Worm (Caenorhabditis elegans) whole organism, mixed stage, embryonic: ENCODE measurements around the gene T09D3.8.

Experiments
- M03D4.4 ChIP-seq: sonication (generic microtip); optimal IDR thresholded peaks from 2 replicates; lab custom pipeline; 2017; ENCODE audit warnings: mild to moderate bottlenecking, missing genetic modification characterization, missing compliant biosample characterization
- blmp-1 ChIP-seq: fragments of 150-350 bp; optimal IDR thresholded peaks from 2 replicates; lab custom pipeline; 2014; ENCODE audit warnings: missing biosample characterization, missing genetic modification characterization
- ceh-39 ChIP-seq: fragments of 150-350 bp; optimal IDR thresholded peaks from 2 replicates; lab custom pipeline; 2014; ENCODE audit warnings: missing biosample characterization, missing genetic modification characterization
- ceh-83 ChIP-seq: fragments of 200-800 bp; sonication (Bioruptor generic); optimal IDR thresholded peaks from 2 replicates; lab custom pipeline; 2018; ENCODE audit warnings: mild to moderate bottlenecking, missing genetic modification characterization, missing compliant biosample characterization
- ces-1 ChIP-seq: fragments of 150-350 bp; optimal IDR thresholded peaks from 2 replicates; lab custom pipeline; 2014; ENCODE audit warnings: missing biosample characterization, missing genetic modification reagents, missing genetic modification characterization
- cnd-1 ChIP-seq: fragments of 200-800 bp; sonication (Bioruptor generic); optimal IDR thresholded peaks from 2 replicates; lab custom pipeline; 2018; ENCODE audit warnings: mild to moderate bottlenecking, missing genetic modification characterization, missing compliant biosample characterization
- drap-1 ChIP-seq: fragments of 200-800 bp; sonication (Bioruptor generic); optimal IDR thresholded peaks from 3 replicates; lab custom pipeline; 2018; ENCODE audit warnings: mild to moderate bottlenecking, missing genetic modification characterization, missing compliant biosample characterization
- elt-1 ChIP-seq: sonication (generic microtip); optimal IDR thresholded peaks from 2 replicates; lab custom pipeline; 2017; ENCODE audit warnings: missing genetic modification characterization, mild to moderate bottlenecking, missing compliant biosample characterization, antibody characterized with exemption, moderate library complexity, borderline replicate concordance; ENCODE audit not compliant: insufficient read depth
- elt-3 ChIP-seq: fragments of 150-350 bp; optimal IDR thresholded peaks from 2 replicates; lab custom pipeline; 2014; ENCODE audit warnings: missing biosample characterization, missing genetic modification characterization
- flh-1 ChIP-seq: fragments of 200-800 bp; sonication (Bioruptor generic); optimal IDR thresholded peaks from 2 replicates; lab custom pipeline; 2018; ENCODE audit warnings: mild to moderate bottlenecking, missing genetic modification characterization, moderate library complexity, missing compliant biosample characterization
- ham-2 ChIP-seq: fragments of 200-800 bp; sonication (Bioruptor generic); optimal IDR thresholded peaks from 2 replicates; lab custom pipeline; 2018; ENCODE audit warnings: mild to moderate bottlenecking, missing genetic modification characterization, missing compliant biosample characterization
- lin-13 ChIP-seq: fragments of 150-350 bp; optimal IDR thresholded peaks from 2 replicates; lab custom pipeline; 2014; ENCODE audit warnings: missing biosample characterization, missing genetic modification characterization
- lin-32 ChIP-seq: fragments of 200-800 bp; sonication (Bioruptor generic); optimal IDR thresholded peaks from 2 replicates; lab custom pipeline; 2018; ENCODE audit warnings: mild to moderate bottlenecking, missing genetic modification characterization, missing compliant biosample characterization
- lsy-2 ChIP-seq: fragments of 150-350 bp; optimal IDR thresholded peaks from 2 replicates; lab custom pipeline; 2014; ENCODE audit warnings: missing biosample characterization, missing genetic modification characterization
- mab-5 ChIP-seq: fragments of 150-350 bp; optimal IDR thresholded peaks from 2 replicates; lab custom pipeline; 2014; ENCODE audit warnings: missing biosample characterization, missing genetic modification characterization
- mep-1 ChIP-seq: fragments of 150-350 bp; optimal IDR thresholded peaks from 2 replicates; lab custom pipeline; 2017; ENCODE audit warnings: missing biosample characterization, missing genetic modification reagents, missing genetic modification characterization, inconsistent platforms
- mls-2 ChIP-seq: sonication (generic microtip); optimal IDR thresholded peaks from 2 replicates; lab custom pipeline; 2016; ENCODE audit warnings: mild to moderate bottlenecking, missing genetic modification characterization, moderate library complexity, missing compliant biosample characterization
- nhr-12 ChIP-seq: fragments of 150-350 bp; optimal IDR thresholded peaks from 2 replicates; lab custom pipeline; 2014; ENCODE audit warnings: missing biosample characterization, missing genetic modification characterization
- nhr-2 ChIP-seq: fragments of 150-350 bp; optimal IDR thresholded peaks from 2 replicates; lab custom pipeline; 2014; ENCODE audit warnings: missing biosample characterization, missing genetic modification characterization
- nhr-237 ChIP-seq: fragments of 150-350 bp; optimal IDR thresholded peaks from 2 replicates; lab custom pipeline; 2014; ENCODE audit warnings: missing biosample characterization, missing genetic modification characterization
- nhr-28 ChIP-seq: fragments of 150-350 bp; optimal IDR thresholded peaks from 2 replicates; lab custom pipeline; 2014; ENCODE audit warnings: missing biosample characterization, missing genetic modification characterization
- nhr-76 ChIP-seq: sonication (generic microtip); optimal IDR thresholded peaks from 2 replicates; lab custom pipeline; 2017; ENCODE audit warnings: missing biosample characterization, missing genetic modification characterization
- sem-2 ChIP-seq: fragments of 200-800 bp; sonication (Bioruptor generic); optimal IDR thresholded peaks from 2 replicates; lab custom pipeline; 2018; ENCODE audit warnings: mild to moderate bottlenecking, missing genetic modification characterization, missing compliant biosample characterization
- snpc-4 ChIP-seq: fragments of 150-350 bp; optimal IDR thresholded peaks from 2 replicates; lab custom pipeline; 2014; ENCODE audit warnings: missing biosample characterization, missing genetic modification characterization
- sptf-1 ChIP-seq: sonication (generic microtip); optimal IDR thresholded peaks from 2 replicates; lab custom pipeline; 2017; ENCODE audit warnings: mild to moderate bottlenecking, missing genetic modification characterization, moderate library complexity, missing compliant biosample characterization
- tbx-8 ChIP-seq: fragments of 200-800 bp; sonication (Bioruptor generic); optimal IDR thresholded peaks from 2 replicates; lab custom pipeline; 2018; ENCODE audit warnings: mild to moderate bottlenecking, missing genetic modification characterization, moderate library complexity, missing compliant biosample characterization
- unc-120 ChIP-seq: sonication (generic microtip); optimal IDR thresholded peaks from 2 replicates; lab custom pipeline; 2017; ENCODE audit warnings: missing genetic modification characterization, missing compliant biosample characterization; ENCODE audit not compliant: poor library complexity, severe bottlenecking
- unc-39 ChIP-seq: fragments of 150-350 bp; optimal IDR thresholded peaks from 2 replicates; lab custom pipeline; 2014; ENCODE audit warnings: missing biosample characterization, missing genetic modification characterization
- unc-62 ChIP-seq: fragments of 150-350 bp; optimal IDR thresholded peaks from 2 replicates; lab custom pipeline; 2014; ENCODE audit warnings: missing biosample characterization, missing genetic modification reagents, missing genetic modification characterization
- zip-8 ChIP-seq: fragments of 150-350 bp; optimal IDR thresholded peaks from 2 replicates; lab custom pipeline; 2014; ENCODE audit warnings: missing biosample characterization, missing genetic modification characterization
- ztf-11 ChIP-seq: fragments of 150-350 bp; optimal IDR thresholded peaks from 2 replicates; lab custom pipeline; 2014; ENCODE audit warnings: missing biosample characterization, missing genetic modification characterization

Gene T09D3.8

ce11 chrV:5372118-5372517 lies 7.2 kb downstream of the T09D3.8 start, which contains the start of gene C35A11.3:
TSS of gene C35A11.3 (plus strand) at chrV:5372418.
- TF ChIP-seq elt-1 (no peak), unc-39 (tag; lab: Kevin White, UChicago) (no peak), nhr-2 (tag; lab: Kevin White, UChicago) (no peak), elt-3 (no peak), nhr-76 (tag; lab: Kevin White, UChicago) (no peak), cnd-1 (no peak), tbx-8 (GFP tag; lab: Kevin White, UChicago) (no peak), mab-5 (no peak), blmp-1 (tag; lab: Kevin White, UChicago) (no peak), lin-13 (tag; lab: Kevin White, UChicago) (no peak)

- TF ChIP-seq blmp-1 (tag; lab: Kevin White, UChicago): peak; percentile 75
- no peak for TF ChIP-seq unc-62 (GFP tag; lab: Kevin White, UChicago)
Measured at ce11 chrV:5385914-5386493, 21.0 kb downstream of the T09D3.8 start, which contains the start of gene C35A11.2. TSS of gene C35A11.2 (plus strand) at chrV:5386299.

ce11 chrV:5392993-5393628 lies 28.1 kb downstream of the T09D3.8 start, which contains the start of gene C35A11.4:
TSS of gene C35A11.4 (minus strand) at chrV:5393148.
- TF ChIP-seq sptf-1 (tag; lab: Kevin White, UChicago): no peak
- TF ChIP-seq tbx-8 (GFP tag; lab: Kevin White, UChicago): no peak
- no peak for TF ChIP-seq lin-13 (tag; lab: Kevin White, UChicago)
- TF ChIP-seq nhr-28: no peak
- no peak for TF ChIP-seq nhr-237
- TF ChIP-seq lin-32: no peak
- no peak for TF ChIP-seq nhr-2 (tag; lab: Kevin White, UChicago)

ce11 chrV:5403938-5404337 lies 39.0 kb downstream of the T09D3.8 start:
- TF ChIP-seq sem-2 (GFP tag; lab: Kevin White, UChicago) (no peak), cnd-1 (no peak), tbx-8 (GFP tag; lab: Kevin White, UChicago) (no peak), unc-39 (tag; lab: Kevin White, UChicago) (no peak), drap-1 (no peak), mls-2 (tag; lab: Kevin White, UChicago) (no peak), unc-120 (tag; lab: Kevin White, UChicago) (no peak), flh-1 (GFP tag; lab: Kevin White, UChicago) (no peak), sptf-1 (tag; lab: Kevin White, UChicago) (no peak)

ce11 chrV:5405053-5405452 lies 40.1 kb downstream of the T09D3.8 start, which contains the start of gene dmsr-7:
TSS of gene dmsr-7 (plus strand) at chrV:5405353.
- no peak for TF ChIP-seq mep-1 (tag; lab: Kevin White, UChicago)
- TF ChIP-seq ceh-83 (GFP tag; lab: Kevin White, UChicago): no peak
- TF ChIP-seq flh-1 (GFP tag; lab: Kevin White, UChicago): no peak
- no peak for TF ChIP-seq lsy-2 (tag; lab: Kevin White, UChicago)
- TF ChIP-seq mls-2 (tag; lab: Kevin White, UChicago): no peak
- TF ChIP-seq ztf-11 (tag; lab: Kevin White, UChicago): no peak
- no peak for TF ChIP-seq unc-120 (tag; lab: Kevin White, UChicago)
- TF ChIP-seq ham-2 (GFP tag; lab: Kevin White, UChicago): no peak
- no peak for TF ChIP-seq nhr-76 (tag; lab: Kevin White, UChicago)
- TF ChIP-seq ces-1: no peak
- TF ChIP-seq unc-62 (GFP tag; lab: Kevin White, UChicago): no peak
- no peak for TF ChIP-seq nhr-2 (tag; lab: Kevin White, UChicago)
- no peak for TF ChIP-seq nhr-237
- TF ChIP-seq lin-32: no peak
- TF ChIP-seq nhr-12 (tag; lab: Kevin White, UChicago): no peak
- TF ChIP-seq cnd-1: no peak
- TF ChIP-seq ceh-39: no peak
- TF ChIP-seq lin-13 (tag; lab: Kevin White, UChicago): no peak
- TF ChIP-seq, all 35 proteins: peak for 0

ce11 chrV:5408223-5408622 lies 43.3 kb downstream of the T09D3.8 start, which contains the start of gene C25A6.1:
TSS of gene C25A6.1 (plus strand) at chrV:5408523.
- no peak for TF ChIP-seq nhr-28
- TF ChIP-seq flh-1 (GFP tag; lab: Kevin White, UChicago): no peak
- TF ChIP-seq M03D4.4 (tag; lab: Kevin White, UChicago): no peak
- TF ChIP-seq sem-2 (GFP tag; lab: Kevin White, UChicago): no peak
- no peak for TF ChIP-seq ztf-11 (tag; lab: Kevin White, UChicago)
- no peak for TF ChIP-seq ceh-39
- TF ChIP-seq unc-39 (tag; lab: Kevin White, UChicago): no peak
- no peak for TF ChIP-seq blmp-1 (tag; lab: Kevin White, UChicago)
- TF ChIP-seq snpc-4 (tag; lab: Kevin White, UChicago): no peak
- TF ChIP-seq drap-1: no peak
- no peak for TF ChIP-seq zip-8 (tag; lab: Kevin White, UChicago)
- TF ChIP-seq ceh-83 (GFP tag; lab: Kevin White, UChicago): no peak
- TF ChIP-seq lin-32: no peak
- TF ChIP-seq mab-5: no peak
